Worm (Caenorhabditis elegans) whole organism, young adult: ENCODE data around the gene fbxa-3.
"Not testable (repeated sequence)": the region's sequence is repeated elsewhere in the genome, so short reads cannot be mapped to it uniquely, and the experiment has no call there.

Source experiments
- B0336.3 ChIP-seq: fragments of 200-800 bp; sonication (Bioruptor generic); IDR thresholded peaks from 2 replicates; pipeline ENCODE4 v1.3.6; 2022; ENCODE audit warnings: missing genetic modification characterization, missing compliant biosample characterization
- D2030.7 ChIP-seq: fragments of 200-800 bp; sonication (Bioruptor generic); IDR thresholded peaks from 2 replicates; pipeline ENCODE4 v1.3.6; 2022; ENCODE audit warnings: missing genetic modification reagents, missing genetic modification characterization, missing compliant biosample characterization
- F10E7.11 ChIP-seq: sonication (generic microtip); optimal IDR thresholded peaks from 2 replicates; lab custom pipeline; 2017; ENCODE audit warnings: mild to moderate bottlenecking, missing genetic modification characterization, moderate library complexity, missing compliant biosample characterization
- F22D6.2 ChIP-seq: sonication (generic microtip); optimal IDR thresholded peaks from 2 replicates; lab custom pipeline; 2016; ENCODE audit warnings: mild to moderate bottlenecking, missing genetic modification characterization, missing compliant biosample characterization
- F23B12.7 ChIP-seq: sonication (generic microtip); optimal IDR thresholded peaks from 2 replicates; lab custom pipeline; 2017; ENCODE audit warnings: missing genetic modification characterization, mild to moderate bottlenecking, missing compliant biosample characterization, antibody characterized with exemption, moderate library complexity; ENCODE audit not compliant: insufficient read depth
- F37B4.10 ChIP-seq: fragments of 200-800 bp; sonication (Bioruptor generic); IDR thresholded peaks from 2 replicates; pipeline ENCODE4 v1.3.6; 2022; ENCODE audit warnings: missing genetic modification characterization, missing compliant biosample characterization
- F52B5.7 ChIP-seq: sonication (generic microtip); optimal IDR thresholded peaks from 2 replicates; lab custom pipeline; 2016; ENCODE audit warnings: mild to moderate bottlenecking, missing genetic modification characterization, missing compliant biosample characterization
- F55B11.4 ChIP-seq: sonication (generic microtip); optimal IDR thresholded peaks from 2 replicates; lab custom pipeline; 2016; ENCODE audit warnings: missing compliant biosample characterization, missing genetic modification characterization, borderline replicate concordance; ENCODE audit not compliant: insufficient read depth
- F57A8.1 ChIP-seq: fragments of 200-800 bp; sonication (Bioruptor generic); optimal IDR thresholded peaks from 2 replicates; lab custom pipeline; 2018; ENCODE audit warnings: mild to moderate bottlenecking, missing genetic modification characterization, moderate library complexity, missing compliant biosample characterization
- F57C9.4 ChIP-seq: sonication (generic microtip); optimal IDR thresholded peaks from 2 replicates; lab custom pipeline; 2017; ENCODE audit warnings: mild to moderate bottlenecking, missing genetic modification characterization, missing compliant biosample characterization
- K11D2.4 ChIP-seq: fragments of 200-800 bp; sonication (Bioruptor generic); IDR thresholded peaks from 2 replicates; pipeline ENCODE4 v1.3.6; 2022; ENCODE audit warnings: missing genetic modification reagents, missing genetic modification characterization, missing compliant biosample characterization
- Y53G8AR.9 ChIP-seq: fragments of 200-800 bp; sonication (Bioruptor generic); conservative IDR thresholded peaks from 2 replicates; pipeline ENCODE4 v1.3.6; 2022; ENCODE audit warnings: missing genetic modification reagents, missing genetic modification characterization, missing compliant biosample characterization
- Y79H2A.3 ChIP-seq: fragments of 200-800 bp; sonication (Bioruptor generic); conservative IDR thresholded peaks from 2 replicates; pipeline ENCODE4 v1.3.6; 2022; ENCODE audit warnings: missing genetic modification reagents, missing genetic modification characterization, missing compliant biosample characterization
- Y95B8A.8 ChIP-seq: fragments of 200-800 bp; sonication (Bioruptor generic); IDR thresholded peaks from 2 replicates; pipeline ENCODE4 v1.3.6; 2022; ENCODE audit warnings: missing genetic modification reagents, missing genetic modification characterization, missing compliant biosample characterization
- ama-1 ChIP-seq, 3 experiments: fragments of 150-350 bp in 1 of 3; sonication (generic microtip) in 2 of 3; optimal IDR thresholded peaks; 2 replicates each; lab custom pipeline; 2014 to 2018; ENCODE audit warnings: missing biosample characterization in 2 of 3, missing genetic modification characterization in 2 of 3, missing genetic modification reagents in 2 of 3
- aptf-3 ChIP-seq: fragments of 200-800 bp; sonication (Bioruptor generic); IDR thresholded peaks from 2 replicates; pipeline ENCODE4 v1.3.6; 2022; ENCODE audit warnings: missing genetic modification characterization, missing compliant biosample characterization
- attf-3 ChIP-seq: fragments of 200-800 bp; sonication (Bioruptor generic); conservative IDR thresholded peaks from 2 replicates; pipeline ENCODE4 v1.3.6; 2022; ENCODE audit warnings: missing genetic modification reagents, missing genetic modification characterization, missing compliant biosample characterization
- bed-2 ChIP-seq: fragments of 200-800 bp; sonication (Bioruptor generic); IDR thresholded peaks from 2 replicates; pipeline ENCODE4 v1.3.6; 2022; ENCODE audit warnings: missing genetic modification reagents, missing genetic modification characterization, missing compliant biosample characterization
- ceh-79 ChIP-seq: sonication (generic microtip); optimal IDR thresholded peaks from 2 replicates; lab custom pipeline; 2017; ENCODE audit warnings: mild to moderate bottlenecking, missing genetic modification characterization, missing compliant biosample characterization
- dpl-1 ChIP-seq: fragments of 150-350 bp; optimal IDR thresholded peaks from 2 replicates; lab custom pipeline; 2014; ENCODE audit warnings: missing biosample characterization, missing genetic modification reagents, missing genetic modification characterization
- ekl-4 ChIP-seq: fragments of 200-800 bp; sonication (Bioruptor generic); IDR thresholded peaks from 2 replicates; pipeline ENCODE4 v1.3.6; 2022; ENCODE audit warnings: missing genetic modification reagents, missing genetic modification characterization, missing compliant biosample characterization
- ets-4 ChIP-seq: fragments of 200-800 bp; sonication (Bioruptor generic); optimal IDR thresholded peaks from 2 replicates; lab custom pipeline; 2018; ENCODE audit warnings: mild to moderate bottlenecking, missing genetic modification characterization, missing compliant biosample characterization
- hmg-1.2 ChIP-seq: fragments of 200-800 bp; sonication (Bioruptor generic); IDR thresholded peaks from 2 replicates; pipeline ENCODE4 v1.3.6; 2022; ENCODE audit warnings: missing genetic modification reagents, missing genetic modification characterization, missing compliant biosample characterization
- lag-1 ChIP-seq: fragments of 200-800 bp; sonication (Bioruptor generic); IDR thresholded peaks from 2 replicates; pipeline ENCODE4 v1.3.6; 2022; ENCODE audit warnings: missing genetic modification reagents, missing genetic modification characterization, missing compliant biosample characterization
- lin-54 ChIP-seq: fragments of 200-800 bp; sonication (Bioruptor generic); optimal IDR thresholded peaks from 2 replicates; lab custom pipeline; 2018; ENCODE audit warnings: mild to moderate bottlenecking, missing genetic modification characterization, missing compliant biosample characterization
- lsl-1 ChIP-seq: fragments of 200-800 bp; sonication (Bioruptor generic); optimal IDR thresholded peaks from 2 replicates; lab custom pipeline; 2018; ENCODE audit warnings: mild to moderate bottlenecking, missing genetic modification characterization, moderate library complexity, missing compliant biosample characterization
- madf-3 ChIP-seq: fragments of 200-800 bp; sonication (Bioruptor generic); IDR thresholded peaks from 2 replicates; pipeline ENCODE4 v1.3.6; 2022; ENCODE audit warnings: missing genetic modification reagents, missing genetic modification characterization, missing compliant biosample characterization
- mcd-1 ChIP-seq: fragments of 200-800 bp; sonication (Bioruptor generic); IDR thresholded peaks from 2 replicates; pipeline ENCODE4 v1.3.6; 2022; ENCODE audit warnings: missing genetic modification reagents, missing genetic modification characterization, missing compliant biosample characterization
- nfyb-1 ChIP-seq: fragments of 200-800 bp; sonication (Bioruptor generic); IDR thresholded peaks from 2 replicates; pipeline ENCODE4 v1.3.6; 2022; ENCODE audit warnings: missing genetic modification reagents, missing genetic modification characterization, missing compliant biosample characterization
- pbrm-1 ChIP-seq: fragments of 200-800 bp; sonication (Bioruptor generic); IDR thresholded peaks from 2 replicates; pipeline ENCODE4 v1.3.6; 2022; ENCODE audit warnings: missing genetic modification reagents, missing genetic modification characterization, missing compliant biosample characterization
- snpc-4 ChIP-seq, 5 experiments: fragments of 150-350 bp in 1 of 5; sonication (generic microtip) in 4 of 5; optimal IDR thresholded peaks; 2 replicates each; lab custom pipeline; 2014 to 2018; ENCODE audit warnings: missing genetic modification characterization in 5 of 5, missing biosample characterization in 3 of 5, antibody characterized with exemption in 2 of 5, mild to moderate bottlenecking in 2 of 5, missing compliant biosample characterization in 2 of 5, missing genotype in 2 of 5, moderate library complexity in 2 of 5, missing genetic modification reagents in 1 of 5
- sptf-2 ChIP-seq: fragments of 200-800 bp; sonication (Bioruptor generic); optimal IDR thresholded peaks from 2 replicates; lab custom pipeline; 2018; ENCODE audit warnings: mild to moderate bottlenecking, missing genetic modification characterization, missing compliant biosample characterization
- tbp1 ChIP-seq: fragments of 200-800 bp; sonication (Bioruptor generic); optimal IDR thresholded peaks from 2 replicates; lab custom pipeline; 2018; ENCODE audit warnings: mild to moderate bottlenecking, missing genetic modification characterization, missing compliant biosample characterization
- tlf-1 ChIP-seq: fragments of 200-800 bp; sonication (Bioruptor generic); optimal IDR thresholded peaks from 2 replicates; lab custom pipeline; 2018; ENCODE audit warnings: mild to moderate bottlenecking, missing genetic modification characterization, missing compliant biosample characterization
- unc-130 ChIP-seq: sonication (generic microtip); optimal IDR thresholded peaks from 2 replicates; lab custom pipeline; 2016; ENCODE audit warnings: missing genetic modification reagents, missing genetic modification characterization, missing compliant biosample characterization
- unc-62 ChIP-seq: fragments of 150-350 bp; optimal IDR thresholded peaks from 2 replicates; lab custom pipeline; 2014; ENCODE audit warnings: missing biosample characterization, missing genetic modification reagents, missing genetic modification characterization
- xnd-1 ChIP-seq: sonication (generic microtip); optimal IDR thresholded peaks from 2 replicates; lab custom pipeline; 2016; ENCODE audit warnings: missing genotype, missing genetic modification reagents, missing genetic modification characterization, missing compliant biosample characterization
- zfh-2 ChIP-seq: fragments of 200-800 bp; sonication (Bioruptor generic); conservative IDR thresholded peaks from 2 replicates; pipeline ENCODE4 v1.3.6; 2022; ENCODE audit warnings: missing genetic modification reagents, missing genetic modification characterization, missing compliant biosample characterization
- ztf-22 ChIP-seq: fragments of 200-800 bp; sonication (Bioruptor generic); optimal IDR thresholded peaks from 2 replicates; lab custom pipeline; 2018; ENCODE audit warnings: mild to moderate bottlenecking, missing genetic modification characterization, moderate library complexity, missing compliant biosample characterization
- ztf-26 ChIP-seq: sonication (generic microtip); optimal IDR thresholded peaks from 2 replicates; lab custom pipeline; 2017; ENCODE audit warnings: missing genetic modification characterization, missing compliant biosample characterization

Gene fbxa-3

DNA sequence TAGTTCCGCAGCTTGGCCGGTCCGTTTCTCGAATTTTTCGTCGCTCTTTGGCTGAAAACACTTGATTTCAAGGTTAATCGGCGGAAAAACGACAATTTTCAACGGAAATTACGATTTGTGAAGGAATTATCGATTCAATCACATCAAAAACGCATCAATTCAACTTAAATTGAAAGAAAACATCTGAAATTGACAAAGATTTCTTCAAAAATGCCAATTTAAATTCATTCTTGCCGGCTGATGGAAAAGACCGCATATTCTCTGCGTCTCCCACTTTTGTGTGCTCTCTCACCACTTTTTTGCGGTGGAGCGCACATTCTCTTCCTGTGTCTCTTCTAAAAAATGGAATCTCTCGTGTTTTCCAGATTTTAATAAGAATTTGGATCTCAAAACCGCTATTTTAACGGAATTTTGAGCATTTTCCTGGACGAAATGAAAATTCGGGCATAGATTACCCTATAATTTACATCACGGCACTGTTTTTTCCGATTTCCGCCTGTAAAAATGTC lies 40.7 kb upstream of the fbxa-3 start, which contains the start of gene C16C4.18:
Gene C16C4.18 (minus strand): TSS at position 51 of the 509 bp plus-strand sequence.
- TF ChIP-seq D2030.7 (GFP tag; lab: Robert Waterston, UW) (peak; percentile 44; the same call in 1 of the 2 replicates), mcd-1 (GFP tag; lab: Robert Waterston, UW) (peak; percentile 67; the same call in 1 of the 2 replicates), hmg-1.2 (peak; percentile 96)

DNA sequence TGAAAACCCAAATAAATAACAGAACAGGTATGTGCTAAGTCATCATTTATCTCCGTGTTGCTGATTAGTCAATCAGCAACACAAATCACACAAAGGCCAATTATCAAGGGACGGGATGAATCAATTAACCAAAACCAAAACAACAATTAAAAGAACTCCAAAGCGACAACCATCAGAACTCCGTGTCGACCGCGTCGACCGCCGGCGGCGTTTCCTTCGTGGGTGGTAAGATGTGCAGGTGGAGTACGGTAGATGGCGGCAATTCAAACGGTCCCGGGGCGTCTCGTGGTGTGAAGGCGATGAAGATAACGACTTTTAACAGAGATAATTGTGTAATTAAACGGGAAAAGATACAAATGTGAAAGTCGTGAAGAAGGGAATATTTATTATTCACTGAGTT lies 34.8 kb upstream of the fbxa-3 start:
- TF ChIP-seq aptf-3 (GFP tag; lab: Robert Waterston, UW) (0 out of 2 replicates have a peak, but pooled peaks have one; percentile 56), mcd-1 (GFP tag; lab: Robert Waterston, UW) (peak; percentile 41)
- TF ChIP-seq, all 124 proteins: peak for 2; not testable (repeated sequence) for 122

DNA sequence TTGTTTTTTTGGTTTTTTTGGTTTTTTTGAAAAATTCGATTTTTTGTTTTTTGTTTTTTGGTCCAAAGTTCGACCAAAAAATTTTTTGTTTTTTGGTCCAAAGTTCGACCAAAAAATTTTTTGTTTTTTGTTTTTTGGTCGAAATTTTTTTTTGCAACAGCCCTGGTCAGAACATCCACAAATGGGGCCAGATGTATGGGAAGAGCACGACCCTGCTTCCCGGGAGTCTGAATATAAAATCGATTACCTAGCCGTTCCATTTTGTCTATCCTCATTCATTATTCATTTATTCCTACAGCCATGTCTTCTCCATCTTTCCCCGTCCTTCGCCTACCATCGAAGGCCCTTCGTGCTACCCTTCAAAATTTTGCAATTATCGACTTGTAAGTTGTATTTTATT lies 33.4 kb upstream of the fbxa-3 start, which contains the start of gene fbxb-95:
Gene fbxb-95 (plus strand): TSS at position 301 of the 400 bp plus-strand sequence.
- TF ChIP-seq lag-1; ztf-26 (tag; lab: Kevin White, UChicago); Y79H2A.3 (GFP tag; lab: Robert Waterston, UW): not testable (repeated sequence)

DNA sequence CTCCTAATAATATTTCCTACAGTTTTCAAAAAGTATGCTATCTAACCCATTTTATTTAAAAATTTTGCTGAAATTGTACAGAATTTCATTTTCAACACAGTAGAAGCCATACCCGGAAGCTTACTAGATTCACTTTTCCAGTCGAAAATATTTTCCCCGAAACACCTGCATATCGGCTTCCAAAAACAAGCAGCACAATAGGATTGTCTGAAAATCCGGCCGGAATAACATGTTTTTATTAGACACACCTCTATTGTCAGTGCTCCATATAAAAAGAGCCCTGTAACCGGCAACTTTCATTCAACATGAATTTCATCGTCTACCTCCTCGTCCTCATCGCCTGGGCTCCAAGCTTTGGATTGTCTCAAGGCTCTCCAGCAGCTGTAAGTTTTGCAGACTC lies 31.8 kb upstream of the fbxa-3 start, which contains the start of gene C52E2.2:
Gene C52E2.2 (plus strand): TSS at position 301 of the 400 bp plus-strand sequence.
- TF ChIP-seq lin-54 (no peak), dpl-1 (no peak), sptf-2 (GFP tag; lab: Kevin White, UChicago) (no peak), K11D2.4 (no peak), snpc-4 (GFP tag; optimal IDR thresholded peaks at IDR 0.05; lab: Kevin White, UChicago) (no peak), snpc-4 (tag; optimal IDR thresholded peaks at IDR 0.05; lab: Kevin White, UChicago) (no peak), F22D6.2 (no peak)

DNA sequence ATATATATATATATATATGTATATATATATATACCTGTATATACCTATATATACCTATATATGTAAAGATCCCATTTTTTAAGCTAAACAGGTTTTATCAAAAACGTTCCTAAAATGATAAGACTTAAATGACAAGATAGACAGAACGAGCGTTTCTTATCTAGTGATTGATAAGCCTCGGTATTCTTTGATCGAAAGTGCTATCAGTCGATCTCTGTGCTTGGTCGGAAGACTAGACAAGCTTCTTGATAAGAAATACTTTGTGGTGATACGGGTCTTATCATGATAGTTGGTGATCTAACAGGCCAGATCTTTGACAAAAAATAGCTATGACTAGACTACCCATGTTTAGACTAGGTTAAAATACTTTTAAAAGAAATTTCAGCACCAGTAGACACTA lies 31.0 kb upstream of the fbxa-3 start:
- no peak for TF ChIP-seq zfh-2 (GFP tag; lab: Robert Waterston, UW)
- no peak for TF ChIP-seq unc-62 (GFP tag; lab: Kevin White, UChicago)
- no peak for TF ChIP-seq Y53G8AR.9 (GFP tag; lab: Robert Waterston, UW)
- no peak for TF ChIP-seq F55B11.4 (tag; lab: Kevin White, UChicago)
- no peak for TF ChIP-seq ama-1 (optimal IDR thresholded peaks at IDR 0.05; lab: Kevin White, UChicago)
- TF ChIP-seq ama-1 (GFP tag; optimal IDR thresholded peaks at IDR 0.05; lab: Kevin White, UChicago), result no peak
- no peak for TF ChIP-seq attf-3 (GFP tag; lab: Robert Waterston, UW)
- no peak for TF ChIP-seq madf-3 (GFP tag; lab: Robert Waterston, UW)
- no peak for TF ChIP-seq F23B12.7 (tag; lab: Kevin White, UChicago)
- no peak for TF ChIP-seq tlf-1
- no peak for TF ChIP-seq F57C9.4 (tag; lab: Kevin White, UChicago)
- TF ChIP-seq F10E7.11 (tag; lab: Kevin White, UChicago), result no peak
- no peak for TF ChIP-seq sptf-2 (GFP tag; lab: Kevin White, UChicago)
- TF ChIP-seq F52B5.7, result no peak
- peak; percentile 45; the same call in 1 of the 2 replicates for TF ChIP-seq nfyb-1 (GFP tag; lab: Robert Waterston, UW)
- no peak for TF ChIP-seq F57A8.1 (GFP tag; lab: Kevin White, UChicago)
- TF ChIP-seq lsl-1 (GFP tag; lab: Kevin White, UChicago), result no peak
- TF ChIP-seq pbrm-1 (GFP tag; lab: Robert Waterston, UW), result no peak
- TF ChIP-seq xnd-1 (tag; lab: Kevin White, UChicago), result no peak
- peak; percentile 42 for TF ChIP-seq tbp1
- peak; percentile 82 for TF ChIP-seq ztf-22 (GFP tag; lab: Kevin White, UChicago)
- no peak for TF ChIP-seq B0336.3 (GFP tag; lab: Robert Waterston, UW)
- TF ChIP-seq ceh-79 (tag; lab: Kevin White, UChicago), result no peak
- no peak for TF ChIP-seq bed-2 (GFP tag; lab: Robert Waterston, UW)
- TF ChIP-seq snpc-4 (GFP tag; optimal IDR thresholded peaks at IDR 0.05; lab: Kevin White, UChicago), result no peak
- no peak for TF ChIP-seq snpc-4 (tag; optimal IDR thresholded peaks at IDR 0.05; lab: Kevin White, UChicago)
- TF ChIP-seq F37B4.10 (GFP tag; lab: Robert Waterston, UW), result no peak
- no peak for TF ChIP-seq unc-130 (GFP tag; lab: Kevin White, UChicago)
- TF ChIP-seq ekl-4 (GFP tag; lab: Robert Waterston, UW), result no peak
- TF ChIP-seq Y95B8A.8, result no peak
- TF ChIP-seq mcd-1 (GFP tag; lab: Robert Waterston, UW), result 0 out of 2 replicates have a peak, but pooled peaks have one; percentile 21
- TF ChIP-seq ets-4, result peak; percentile 85
